Worm (Caenorhabditis elegans): Measurements from ENCODE around the gene T03F6.3.

Gene T03F6.3

ce11 chrIII:13430162-13430561 is 41.0 kb downstream of the T03F6.3 start, which contains the start of gene trf-1:
Gene trf-1, plus strand, starts transcription at chrIII:13430462.
- TF ChIP-seq ceh-28 (tag; optimal IDR thresholded peaks at IDR 0.05) (no peak), nhr-237 (tag; optimal IDR thresholded peaks at IDR 0.05) (no peak), nhr-67 (tag; optimal IDR thresholded peaks at IDR 0.05) (no peak), skn-1 (tag; optimal IDR thresholded peaks at IDR 0.05) (no peak), lin-39 (tag; optimal IDR thresholded peaks at IDR 0.05) (no peak), nhr-23 (tag; optimal IDR thresholded peaks at IDR 0.05) (no peak), hmg-11 (tag; optimal IDR thresholded peaks at IDR 0.05) (no peak), snpc-4 (tag; optimal IDR thresholded peaks at IDR 0.05) (no peak), fkh-10 (GFP tag; optimal IDR thresholded peaks at IDR 0.05) (no peak), nhr-25 (tag; optimal IDR thresholded peaks at IDR 0.05) (no peak), tbx-2 (tag; optimal IDR thresholded peaks at IDR 0.05) (no peak), nhr-76 (tag; optimal IDR thresholded peaks at IDR 0.05) (no peak)

DNA sequence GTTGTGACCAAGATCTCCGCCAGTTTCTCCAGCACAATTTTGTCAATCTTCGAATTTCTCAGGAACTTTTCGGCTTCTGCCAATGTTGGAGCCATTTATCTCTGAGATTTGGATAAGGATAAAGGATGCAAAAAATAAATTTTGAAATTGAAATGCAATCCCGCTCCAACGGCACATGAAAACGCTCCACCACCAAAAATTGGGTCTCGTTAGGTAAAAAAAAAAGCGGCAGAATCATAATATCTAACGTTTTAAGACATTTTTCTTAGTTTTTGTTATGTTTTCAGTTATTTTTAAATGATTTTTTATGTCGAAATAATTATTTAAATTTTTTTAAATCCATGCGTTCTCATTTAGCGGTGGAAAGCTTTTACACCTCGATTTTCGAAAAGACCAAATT is 45.2 kb downstream of the T03F6.3 start, which contains the start of gene F45G2.7:
Gene F45G2.7 (minus strand): TSS at position 101 of the 400 bp plus-strand sequence.
- TF ChIP-seq pqm-1 (tag; optimal IDR thresholded peaks at IDR 0.05) (no peak), elt-3 (tag; optimal IDR thresholded peaks at IDR 0.05) (no peak), nhr-28 (tag; optimal IDR thresholded peaks at IDR 0.05) (no peak), elt-2 (tag; optimal IDR thresholded peaks at IDR 0.05) (no peak), mml-1 (tag; optimal IDR thresholded peaks at IDR 0.05) (no peak), ceh-16 (tag; optimal IDR thresholded peaks at IDR 0.05) (no peak), daf-12 (tag; optimal IDR thresholded peaks at IDR 0.05) (no peak), nhr-12 (tag; optimal IDR thresholded peaks at IDR 0.05) (no peak), ZK546.5 (tag; optimal IDR thresholded peaks at IDR 0.05) (no peak), unc-62 (GFP tag; optimal IDR thresholded peaks at IDR 0.05) (no peak), hmg-11 (tag; optimal IDR thresholded peaks at IDR 0.05) (no peak), nhr-76 (tag; optimal IDR thresholded peaks at IDR 0.05) (no peak), tbx-2 (tag; optimal IDR thresholded peaks at IDR 0.05) (no peak), fos-1 (tag; optimal IDR thresholded peaks at IDR 0.05) (no peak), sea-2 (GFP tag; optimal IDR thresholded peaks at IDR 0.05) (no peak), nfya-1 (tag; optimal IDR thresholded peaks at IDR 0.05; ENCODE audit: insufficient read depth) (no peak), snpc-4 (tag; optimal IDR thresholded peaks at IDR 0.05) (no peak), lsy-12 (tag; optimal IDR thresholded peaks at IDR 0.05) (no peak)

DNA sequence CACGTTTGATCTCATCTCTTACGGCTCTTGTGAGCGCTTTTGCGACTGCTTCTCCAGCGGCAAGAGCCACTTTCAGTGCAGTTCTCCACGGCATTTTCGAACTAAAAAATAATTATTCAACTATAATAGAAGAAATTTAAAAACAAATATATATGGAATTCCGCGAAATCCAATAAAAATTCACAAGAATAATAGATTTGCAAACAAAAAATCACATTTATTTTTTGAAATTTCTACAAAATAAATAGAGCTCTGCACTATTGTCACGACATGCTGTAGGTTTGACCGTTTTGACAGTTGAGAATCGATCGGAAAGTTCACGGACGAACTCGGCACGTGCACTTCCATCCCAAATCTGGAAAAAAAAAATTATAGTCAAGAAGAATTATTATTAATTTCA is 46.4 kb downstream of the T03F6.3 start, which contains the start of gene F45G2.8:
Gene F45G2.8 (minus strand): TSS at position 101 of the 400 bp plus-strand sequence.
- no peak for TF ChIP-seq egl-5 (tag; optimal IDR thresholded peaks at IDR 0.05)
- no peak for TF ChIP-seq lin-15B (tag; optimal IDR thresholded peaks at IDR 0.05)
- no peak for TF ChIP-seq pha-4 (tag; optimal IDR thresholded peaks at IDR 0.05)
- TF ChIP-seq elt-2 (tag; optimal IDR thresholded peaks at IDR 0.05), result no peak
- TF ChIP-seq fos-1 (tag; optimal IDR thresholded peaks at IDR 0.05), result no peak
- no peak for TF ChIP-seq ceh-82 (tag; optimal IDR thresholded peaks at IDR 0.05)
- no peak for TF ChIP-seq fkh-10 (GFP tag; optimal IDR thresholded peaks at IDR 0.05)
- TF ChIP-seq snpc-4 (tag; optimal IDR thresholded peaks at IDR 0.05), result no peak
- TF ChIP-seq aly-2 (tag; optimal IDR thresholded peaks at IDR 0.05), result no peak
- no peak for TF ChIP-seq nhr-67 (tag; optimal IDR thresholded peaks at IDR 0.05)
- TF ChIP-seq nhr-76 (tag; optimal IDR thresholded peaks at IDR 0.05), result no peak
- no peak for TF ChIP-seq mdl-1 (tag; optimal IDR thresholded peaks at IDR 0.05)
- no peak for TF ChIP-seq eor-1 (tag; optimal IDR thresholded peaks at IDR 0.05)

ce11 chrIII:13436843-13437242 is 47.6 kb downstream of the T03F6.3 start, which contains the start of gene F45G2.9:
Gene F45G2.9, minus strand, starts transcription at chrIII:13436943.
- TF ChIP-seq mml-1 (tag; optimal IDR thresholded peaks at IDR 0.05) (no peak), nhr-12 (tag; optimal IDR thresholded peaks at IDR 0.05) (no peak), nhr-11 (tag; optimal IDR thresholded peaks at IDR 0.05) (no peak), ceh-82 (tag; optimal IDR thresholded peaks at IDR 0.05) (no peak), lin-15B (tag; optimal IDR thresholded peaks at IDR 0.05) (no peak), daf-12 (tag; optimal IDR thresholded peaks at IDR 0.05) (no peak), fos-1 (tag; optimal IDR thresholded peaks at IDR 0.05) (no peak), lin-39 (tag; optimal IDR thresholded peaks at IDR 0.05) (no peak), nhr-76 (tag; optimal IDR thresholded peaks at IDR 0.05) (no peak), nhr-77 (tag; optimal IDR thresholded peaks at IDR 0.05) (no peak), R02D3.7 (tag; optimal IDR thresholded peaks at IDR 0.05) (no peak), ztf-4 (tag; optimal IDR thresholded peaks at IDR 0.05) (no peak)
